Fruit fly (Drosophila melanogaster): ENCODE results near the gene Cftr.

The Cftr gene

DNA sequence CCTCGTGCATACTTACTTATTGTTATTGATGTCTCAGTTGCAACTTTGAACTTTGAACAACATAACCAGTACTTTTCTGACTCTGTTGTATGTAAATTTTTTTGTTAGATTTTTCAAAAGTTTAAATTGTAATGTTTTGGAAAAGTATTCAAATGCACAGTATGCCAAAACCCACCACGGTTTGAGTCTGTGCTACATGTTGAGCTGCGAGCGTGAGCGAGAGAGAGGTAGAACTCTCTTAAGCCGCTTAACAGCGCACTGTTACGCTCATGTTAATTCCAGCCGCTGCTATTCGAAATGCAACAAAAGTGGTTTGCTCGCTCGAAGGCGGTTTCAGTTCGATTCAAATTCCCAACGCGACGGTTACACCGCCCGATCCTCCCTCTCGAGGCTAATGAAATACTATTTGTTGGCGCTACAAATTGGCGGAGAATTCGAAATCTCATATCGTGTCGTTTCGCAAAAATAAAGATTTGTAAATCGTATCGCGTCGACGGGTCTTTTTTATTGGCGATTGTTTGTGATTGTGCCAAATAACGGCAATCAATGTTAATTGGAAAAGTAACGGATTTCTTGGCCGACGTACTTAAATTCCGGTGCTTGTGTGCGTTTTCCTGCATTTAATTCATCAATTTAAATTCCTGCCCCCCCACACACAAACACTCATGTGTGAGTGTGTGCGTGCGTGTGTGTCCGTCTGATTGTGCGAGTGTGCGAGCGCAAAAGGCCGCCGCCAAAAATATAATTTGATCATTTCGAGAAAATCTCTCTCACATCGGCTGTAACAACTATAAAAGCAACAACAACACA is 45.3 kb upstream of the Cftr start:
- TF ChIP-seq dpn (GFP tag; optimal IDR thresholded peaks at IDR 0.05) (no peak), prd (optimal IDR thresholded peaks at IDR 0.05) (no peak), prd (GFP tag; IDR thresholded peaks at IDR 0.05) (no peak), Vsx1 (GFP tag; optimal IDR thresholded peaks at IDR 0.05) (peak; percentile 34), CG13775 (GFP tag; optimal IDR thresholded peaks at IDR 0.05) (no peak), crp (GFP tag; optimal IDR thresholded peaks at IDR 0.05) (peak in 1 of 2 experiments; percentile 31), CG12769 (tag; optimal IDR thresholded peaks at IDR 0.05) (peak; percentile 22), MESR4 (GFP tag; optimal IDR thresholded peaks at IDR 0.05) (no peak), BEAF-32 (GFP tag; optimal IDR thresholded peaks at IDR 0.05) (peak; percentile 3), Adf1 (GFP tag; IDR thresholded peaks at IDR 0.05) (no peak), CG5180 (GFP tag; optimal IDR thresholded peaks at IDR 0.05) (peak; percentile 97), PHDP (tag; optimal IDR thresholded peaks at IDR 0.05) (peak; percentile 34), chm (GFP tag; IDR thresholded peaks at IDR 0.05) (no peak), gcm (GFP tag; optimal IDR thresholded peaks at IDR 0.05) (peak; percentile 11), tx (GFP tag; optimal IDR thresholded peaks at IDR 0.05) (no peak), scrt (GFP tag; optimal IDR thresholded peaks at IDR 0.05) (no peak), Side (GFP tag; optimal IDR thresholded peaks at IDR 0.05) (peak; percentile 5), unpg (GFP tag; optimal IDR thresholded peaks at IDR 0.05) (no peak), Lim3 (GFP tag; IDR thresholded peaks at IDR 0.05) (no peak), Myb (GFP tag; optimal IDR thresholded peaks at IDR 0.05) (peak; percentile 6), wek (GFP tag; optimal IDR thresholded peaks at IDR 0.05) (peak; percentile 8), sqz (GFP tag; optimal IDR thresholded peaks at IDR 0.05) (peak; percentile 51), tio (GFP tag; optimal IDR thresholded peaks at IDR 0.05) (no peak), zf30C (GFP tag; optimal IDR thresholded peaks at IDR 0.05) (peak; percentile 17), E2f2 (GFP tag; IDR thresholded peaks at IDR 0.05) (no peak), CG13894 (tag; optimal IDR thresholded peaks at IDR 0.05) (peak; percentile 21), C15 (GFP tag; IDR thresholded peaks at IDR 0.05) (no peak), Jarid2 (GFP tag; optimal IDR thresholded peaks at IDR 0.05) (peak; percentile 97), nom (GFP tag; optimal IDR thresholded peaks at IDR 0.05) (peak; percentile 55), CG6765 (GFP tag; optimal IDR thresholded peaks at IDR 0.05) (peak; percentile 29), nerfin-1 (tag; optimal IDR thresholded peaks at IDR 0.05) (peak; percentile 33), CG15601 (tag; optimal IDR thresholded peaks at IDR 0.05) (peak; percentile 10), Rfx (GFP tag; IDR thresholded peaks at IDR 0.05) (no peak), Pdp1 (GFP tag; optimal IDR thresholded peaks at IDR 0.05) (peak in 1 of 2 experiments; percentile 9), org-1 (GFP tag; optimal IDR thresholded peaks at IDR 0.05) (no peak), mam (GFP tag; optimal IDR thresholded peaks at IDR 0.05) (no peak), CG12659 (GFP tag; optimal IDR thresholded peaks at IDR 0.05) (no peak), fd96Cb (tag; optimal IDR thresholded peaks at IDR 0.05) (no peak), chif (GFP tag; optimal IDR thresholded peaks at IDR 0.05) (peak in 1 of 2 experiments; percentile 14), da (GFP tag; optimal IDR thresholded peaks at IDR 0.05) (no peak), bowl (GFP tag; IDR thresholded peaks at IDR 0.05) (no peak), p53 (GFP tag; optimal IDR thresholded peaks at IDR 0.05) (no peak), CG2129 (GFP tag; IDR thresholded peaks at IDR 0.05; ENCODE audit: partially characterized antibody) (no peak), HLHmδ (GFP tag; optimal IDR thresholded peaks at IDR 0.05) (peak; percentile 35), CG17829 (tag; optimal IDR thresholded peaks at IDR 0.05) (peak; percentile 3), CG1233 (GFP tag; optimal IDR thresholded peaks at IDR 0.05) (peak; percentile 28), HmgD (GFP tag; optimal IDR thresholded peaks at IDR 0.05) (no peak), CG12299 (tag; optimal IDR thresholded peaks at IDR 0.05) (peak; percentile 31)
